Worm (Caenorhabditis elegans) whole organism, midembryonic: ENCODE results near the gene nhr-135.

Experiments
- flt-1 ChIP-seq: fragments of 200-800 bp; sonication (Bioruptor generic); IDR thresholded peaks from 2 replicates; pipeline ENCODE4 v1.3.6; 2022; ENCODE audit warnings: missing genetic modification characterization, missing compliant biosample characterization
- med-1 ChIP-seq: sonication (generic microtip); optimal IDR thresholded peaks from 2 replicates; lab custom pipeline; 2017; ENCODE audit warnings: missing genetic modification characterization, mild to moderate bottlenecking, missing compliant biosample characterization, antibody characterized with exemption, missing genetic modification reagents; ENCODE audit not compliant: insufficient read depth
- ref-1 ChIP-seq: fragments of 200-800 bp; sonication (Bioruptor generic); conservative IDR thresholded peaks from 2 replicates; pipeline ENCODE4 v1.3.6; 2022; ENCODE audit warnings: missing genetic modification reagents, missing genetic modification characterization, missing compliant biosample characterization

- TF ChIP-seq flt-1 (GFP tag; lab: Robert Waterston, UW) (no peak), med-1 (GFP tag; lab: Kevin White, UChicago) (no peak), ref-1 (GFP tag; lab: Robert Waterston, UW) (no peak)
Measured at ce11 chrV:7095254-7095990, 1.9 kb upstream of the nhr-135 start.
